Worm (Caenorhabditis elegans): ENCODE data around the gene npp-25.

DNA sequence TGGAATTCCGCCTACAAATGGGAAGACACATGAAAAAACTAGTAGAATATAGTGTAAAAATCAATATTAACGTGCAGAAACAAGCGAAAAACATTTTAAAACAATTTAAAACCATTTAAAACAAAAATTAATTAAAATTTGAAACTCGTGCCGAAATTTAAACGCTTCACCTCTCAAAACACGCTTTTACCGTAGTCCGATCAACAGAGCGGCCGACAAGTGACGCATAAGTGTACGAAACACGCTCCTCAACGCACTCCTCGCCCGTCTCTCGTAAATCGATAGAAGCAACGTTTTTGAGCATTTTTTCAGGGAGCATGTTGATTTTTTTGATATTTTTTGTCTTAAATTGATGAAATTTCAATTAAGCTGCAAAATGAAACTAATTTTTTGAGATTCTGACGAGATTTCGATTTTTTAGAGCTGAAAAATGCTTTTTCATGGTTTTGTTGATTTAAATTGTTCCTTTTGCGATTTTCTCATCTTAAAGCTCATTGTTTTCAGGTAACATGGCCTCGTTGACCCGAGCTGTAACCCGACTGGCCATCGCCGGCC, 20.7 kb downstream of the npp-25 start, which contains the start of gene cox-5A:
- TF ChIP-seq daf-12 (tag; optimal IDR thresholded peaks at IDR 0.05): no peak
- peak; percentile 67 for TF ChIP-seq snpc-4 (tag; optimal IDR thresholded peaks at IDR 0.05)
- TF ChIP-seq nhr-77 (tag; optimal IDR thresholded peaks at IDR 0.05): peak; percentile 98
- peak; percentile 90 for TF ChIP-seq zfp-2 (tag; optimal IDR thresholded peaks at IDR 0.05)
- TF ChIP-seq daf-8 (GFP tag; IDR thresholded peaks at IDR 0.05): no peak
- TF ChIP-seq mdl-1 (tag; optimal IDR thresholded peaks at IDR 0.05): peak; percentile 47 to 91
- TF ChIP-seq lin-39 (tag; optimal IDR thresholded peaks at IDR 0.05): peak; percentile 2
- TF ChIP-seq nhr-237 (tag; optimal IDR thresholded peaks at IDR 0.05): peak; percentile 66
